Worm (Caenorhabditis elegans) whole organism, young adult: ENCODE data around the gene Y39G8B.7.
"Not testable (repeated sequence)": the region's sequence is repeated elsewhere in the genome, so short reads cannot be mapped to it uniquely, and the experiment has no call there.

Experiments used
- C06A6.2 ChIP-seq: fragments of 200-800 bp; sonication (Bioruptor generic); conservative IDR thresholded peaks from 2 replicates; pipeline ENCODE4 v1.3.6; 2022; ENCODE audit warnings: missing genetic modification characterization, missing compliant biosample characterization
- F23B12.7 ChIP-seq: sonication (generic microtip); optimal IDR thresholded peaks from 2 replicates; lab custom pipeline; 2017; ENCODE audit warnings: missing genetic modification characterization, mild to moderate bottlenecking, missing compliant biosample characterization, antibody characterized with exemption, moderate library complexity; ENCODE audit not compliant: insufficient read depth
- F39B2.1 ChIP-seq: fragments of 200-800 bp; sonication (Bioruptor generic); IDR thresholded peaks from 2 replicates; pipeline ENCODE4 v1.3.6; 2022; ENCODE audit warnings: missing genetic modification reagents, missing genetic modification characterization, missing compliant biosample characterization
- Y56A3A.18 ChIP-seq: fragments of 200-800 bp; sonication (Bioruptor generic); IDR thresholded peaks from 2 replicates; pipeline ENCODE4 v1.3.6; 2022; ENCODE audit warnings: missing genetic modification reagents, missing genetic modification characterization, missing compliant biosample characterization
- Y67H2A.10 ChIP-seq: fragments of 200-800 bp; sonication (Bioruptor generic); conservative IDR thresholded peaks from 2 replicates; pipeline ENCODE4 v1.3.6; 2022; ENCODE audit warnings: missing genetic modification reagents, missing genetic modification characterization, missing compliant biosample characterization
- ZK185.1 ChIP-seq: sonication (generic microtip); optimal IDR thresholded peaks from 2 replicates; lab custom pipeline; 2016; ENCODE audit warnings: mild to moderate bottlenecking, missing genetic modification characterization, missing compliant biosample characterization; ENCODE audit not compliant: poor library complexity, severe bottlenecking
- atf-7 ChIP-seq: sonication (generic microtip); optimal IDR thresholded peaks from 2 replicates; lab custom pipeline; 2017; ENCODE audit warnings: mild to moderate bottlenecking, missing genetic modification characterization, missing compliant biosample characterization
- cebp-1 ChIP-seq, 2 experiments: fragments of 200-800 bp in 1 of 2; sonication (Bioruptor generic) in 1 of 2; sonication (generic microtip) in 1 of 2; IDR thresholded peaks in 1 of 2; optimal IDR thresholded peaks in 1 of 2; 2 replicates each; pipeline versions ENCODE4 v1.3.6 to Lab custom; 2017 to 2022; ENCODE audit warnings: missing compliant biosample characterization in 2 of 2, missing genetic modification characterization in 2 of 2, mild to moderate bottlenecking in 1 of 2, missing genetic modification reagents in 1 of 2, moderate library complexity in 1 of 2
- cebp-2 ChIP-seq: fragments of 200-800 bp; sonication (Bioruptor generic); IDR thresholded peaks from 2 replicates; pipeline ENCODE4 v1.3.6; 2022; ENCODE audit warnings: missing genetic modification characterization, missing compliant biosample characterization
- ceh-40 ChIP-seq: fragments of 200-800 bp; sonication (Bioruptor generic); IDR thresholded peaks from 2 replicates; pipeline ENCODE4 v1.3.6; 2022; ENCODE audit warnings: missing genetic modification characterization, missing compliant biosample characterization
- ceh-58 ChIP-seq: fragments of 200-800 bp; sonication (Bioruptor generic); IDR thresholded peaks from 2 replicates; pipeline ENCODE4 v1.3.6; 2022; ENCODE audit warnings: missing genetic modification characterization, missing compliant biosample characterization
- dpl-1 ChIP-seq: fragments of 150-350 bp; optimal IDR thresholded peaks from 2 replicates; lab custom pipeline; 2014; ENCODE audit warnings: missing biosample characterization, missing genetic modification reagents, missing genetic modification characterization
- efl-1 ChIP-seq: fragments of 150-350 bp; optimal IDR thresholded peaks from 2 replicates; lab custom pipeline; 2014; ENCODE audit warnings: missing biosample characterization, missing genetic modification reagents, missing genetic modification characterization
- ets-4 ChIP-seq: fragments of 200-800 bp; sonication (Bioruptor generic); optimal IDR thresholded peaks from 2 replicates; lab custom pipeline; 2018; ENCODE audit warnings: mild to moderate bottlenecking, missing genetic modification characterization, missing compliant biosample characterization
- hlh-26 ChIP-seq: fragments of 200-800 bp; sonication (Bioruptor generic); conservative IDR thresholded peaks from 2 replicates; pipeline ENCODE4 v1.3.6; 2022; ENCODE audit warnings: missing genetic modification reagents, missing genetic modification characterization, missing compliant biosample characterization
- hrde-1 ChIP-seq: sonication (generic microtip); optimal IDR thresholded peaks from 2 replicates; lab custom pipeline; 2016; ENCODE audit warnings: missing genetic modification characterization, mild to moderate bottlenecking, missing compliant biosample characterization, moderate library complexity, missing genotype, missing genetic modification reagents, borderline replicate concordance
- hsf-1 ChIP-seq: fragments of 200-800 bp; sonication (Bioruptor generic); IDR thresholded peaks from 2 replicates; pipeline ENCODE4 v1.3.6; 2022; ENCODE audit warnings: missing genetic modification reagents, missing genetic modification characterization, missing compliant biosample characterization
- lin-26 ChIP-seq: fragments of 200-800 bp; sonication (Bioruptor generic); IDR thresholded peaks from 2 replicates; pipeline ENCODE4 v1.3.6; 2022; ENCODE audit warnings: missing genetic modification reagents, missing genetic modification characterization, missing compliant biosample characterization
- mes-4 ChIP-seq: sonication (generic microtip); optimal IDR thresholded peaks from 2 replicates; lab custom pipeline; 2016; ENCODE audit warnings: missing genotype, missing genetic modification characterization, missing compliant biosample characterization
- mxl-1 ChIP-seq: sonication (generic microtip); optimal IDR thresholded peaks from 2 replicates; lab custom pipeline; 2016; ENCODE audit warnings: missing genetic modification characterization, missing compliant biosample characterization
- nfya-1 ChIP-seq: sonication (generic microtip); optimal IDR thresholded peaks from 2 replicates; lab custom pipeline; 2017; ENCODE audit warnings: antibody characterized with exemption, missing compliant biosample characterization, missing genetic modification characterization, borderline replicate concordance; ENCODE audit not compliant: insufficient read depth
- nhr-179 ChIP-seq: sonication (generic microtip); optimal IDR thresholded peaks from 2 replicates; lab custom pipeline; 2016; ENCODE audit warnings: mild to moderate bottlenecking, missing genetic modification characterization, missing compliant biosample characterization
- nhr-27 ChIP-seq: fragments of 200-800 bp; sonication (Bioruptor generic); optimal IDR thresholded peaks from 2 replicates; lab custom pipeline; 2018; ENCODE audit warnings: mild to moderate bottlenecking, missing genetic modification characterization, moderate library complexity, missing compliant biosample characterization
- pha-4 ChIP-seq: fragments of 150-350 bp; sonication (generic microtip); optimal IDR thresholded peaks from 2 replicates; lab custom pipeline; 2014; ENCODE audit warnings: missing biosample characterization, missing genetic modification reagents, missing genetic modification characterization
- snpc-4 ChIP-seq, 5 experiments: fragments of 150-350 bp in 1 of 5; sonication (generic microtip) in 4 of 5; optimal IDR thresholded peaks; 2 replicates each; lab custom pipeline; 2014 to 2018; ENCODE audit warnings: missing genetic modification characterization in 5 of 5, missing biosample characterization in 3 of 5, antibody characterized with exemption in 2 of 5, mild to moderate bottlenecking in 2 of 5, missing compliant biosample characterization in 2 of 5, missing genotype in 2 of 5, moderate library complexity in 2 of 5, missing genetic modification reagents in 1 of 5
- somi-1 ChIP-seq: fragments of 200-800 bp; sonication (Bioruptor generic); optimal IDR thresholded peaks from 2 replicates; lab custom pipeline; 2018; ENCODE audit warnings: mild to moderate bottlenecking, missing genetic modification characterization, missing compliant biosample characterization
- zim-3 ChIP-seq: sonication (generic microtip); optimal IDR thresholded peaks from 2 replicates; lab custom pipeline; 2017; ENCODE audit warnings: mild to moderate bottlenecking, missing genetic modification characterization, moderate library complexity, missing compliant biosample characterization
- ztf-22 ChIP-seq: fragments of 200-800 bp; sonication (Bioruptor generic); optimal IDR thresholded peaks from 2 replicates; lab custom pipeline; 2018; ENCODE audit warnings: mild to moderate bottlenecking, missing genetic modification characterization, moderate library complexity, missing compliant biosample characterization
- ztf-25 ChIP-seq: fragments of 200-800 bp; sonication (Bioruptor generic); IDR thresholded peaks from 2 replicates; pipeline ENCODE4 v1.3.6; 2022; ENCODE audit warnings: missing genetic modification reagents, missing genetic modification characterization, missing compliant biosample characterization
- ztf-26 ChIP-seq: sonication (generic microtip); optimal IDR thresholded peaks from 2 replicates; lab custom pipeline; 2017; ENCODE audit warnings: missing genetic modification characterization, missing compliant biosample characterization
- ztf-28 ChIP-seq: fragments of 200-800 bp; sonication (Bioruptor generic); IDR thresholded peaks from 2 replicates; pipeline ENCODE4 v1.3.6; 2022; ENCODE audit warnings: missing genetic modification reagents, missing genetic modification characterization, missing compliant biosample characterization
- ztf-6 ChIP-seq: fragments of 200-800 bp; sonication (Bioruptor generic); IDR thresholded peaks from 2 replicates; pipeline ENCODE4 v1.3.6; 2022; ENCODE audit warnings: missing genetic modification reagents, missing genetic modification characterization, missing compliant biosample characterization

Gene Y39G8B.7

DNA sequence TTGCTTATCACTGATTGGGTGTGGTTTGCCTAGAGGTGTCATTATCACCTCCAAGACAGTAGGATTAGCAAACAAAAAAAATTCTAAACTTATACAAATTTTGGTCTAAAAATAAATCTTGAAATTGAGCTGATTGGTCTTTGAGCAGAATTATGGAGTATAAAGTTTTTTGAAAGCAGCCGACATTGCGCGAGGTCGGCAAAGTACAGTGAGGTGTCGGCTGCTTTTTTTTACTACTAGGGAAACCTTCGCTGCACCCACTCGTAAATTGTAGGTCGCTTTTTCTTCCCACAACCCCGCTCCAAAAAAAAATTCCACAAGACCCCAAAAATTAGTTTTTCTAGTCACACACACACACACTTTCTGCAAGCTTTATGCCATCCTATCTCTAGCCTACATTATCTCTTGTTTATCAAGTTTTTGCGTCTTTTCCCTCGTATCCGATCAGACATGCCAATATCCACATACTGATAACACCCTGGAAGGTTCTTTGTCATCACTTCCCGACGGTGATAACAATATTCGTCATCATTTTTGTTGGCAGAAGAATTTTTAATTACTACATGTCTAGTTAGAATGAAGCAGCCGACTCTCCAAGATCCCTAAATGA is 9.1 kb upstream of the Y39G8B.7 start:
- TF ChIP-seq dpl-1 (no peak), snpc-4 (GFP tag; optimal IDR thresholded peaks at IDR 0.05; lab: Kevin White, UChicago) (no peak), snpc-4 (tag; optimal IDR thresholded peaks at IDR 0.05; lab: Kevin White, UChicago) (peak in 3 of 4 experiments; percentile 74 to 78 (median 76))
- TF ChIP-seq, all 124 proteins: peak for 1

DNA sequence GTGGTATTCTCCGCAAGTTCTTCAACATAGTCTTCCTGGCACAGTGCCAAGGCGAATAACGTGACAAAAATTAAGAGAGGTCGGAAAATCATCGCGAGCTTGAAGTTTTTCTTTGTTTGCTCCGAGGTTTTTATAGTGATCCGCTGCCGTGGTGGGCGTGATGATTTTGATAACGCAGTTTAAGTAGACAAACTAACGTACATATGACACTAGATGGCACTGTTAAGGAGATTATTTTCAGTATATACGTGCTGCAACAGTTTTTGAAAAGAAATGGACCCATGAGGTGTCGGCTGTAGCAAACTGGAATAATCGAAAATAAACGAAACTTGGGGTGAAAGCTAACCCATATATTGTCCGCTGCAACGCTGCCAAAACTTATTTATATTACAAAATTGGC is 7.4 kb upstream of the Y39G8B.7 start, which contains the start of gene F01D5.5:
TSS of gene F01D5.5 (minus strand) at position 101 of the 400 bp plus-strand sequence.
- no peak for TF ChIP-seq ets-4 (GFP tag; lab: Kevin White, UChicago)
- TF ChIP-seq ceh-58: no peak
- no peak for TF ChIP-seq mes-4 (tag; lab: Kevin White, UChicago)
- TF ChIP-seq F39B2.1 (GFP tag; lab: Robert Waterston, UW): no peak
- TF ChIP-seq ztf-28: no peak
- TF ChIP-seq somi-1 (GFP tag; lab: Kevin White, UChicago): no peak
- no peak for TF ChIP-seq Y56A3A.18
- TF ChIP-seq nhr-27 (tag; lab: Kevin White, UChicago): no peak
- no peak for TF ChIP-seq efl-1 (GFP tag; lab: Kevin White, UChicago)
- TF ChIP-seq ZK185.1: no peak
- TF ChIP-seq pha-4 (tag; lab: Kevin White, UChicago): no peak
- TF ChIP-seq ztf-6: no peak
- TF ChIP-seq C06A6.2 (GFP tag; lab: Robert Waterston, UW): no peak
- no peak for TF ChIP-seq atf-7
- TF ChIP-seq ztf-26 (tag; lab: Kevin White, UChicago): no peak
- no peak for TF ChIP-seq nfya-1 (tag; lab: Kevin White, UChicago)
- TF ChIP-seq F23B12.7 (tag; lab: Kevin White, UChicago): no peak
- no peak for TF ChIP-seq cebp-2 (GFP tag; lab: Robert Waterston, UW)

DNA sequence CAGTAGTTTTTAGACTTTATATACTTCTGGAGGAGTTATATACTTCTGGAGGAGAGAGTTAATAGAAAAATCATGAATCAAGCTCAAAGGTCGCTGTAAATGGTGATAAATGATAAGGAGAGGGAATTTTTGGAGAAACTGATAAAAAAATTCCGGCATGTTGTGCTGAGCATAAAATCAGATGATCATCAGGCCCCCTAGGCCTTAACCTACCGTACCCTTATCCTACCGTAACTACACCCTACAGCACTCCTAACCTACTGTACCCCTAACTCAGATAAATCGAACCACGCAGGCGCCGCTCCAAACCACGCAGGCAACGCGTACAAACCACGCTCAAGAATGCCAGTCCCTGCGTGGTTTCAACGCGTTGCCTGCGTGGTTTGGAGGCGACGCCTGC is 5.2 kb upstream of the Y39G8B.7 start, which contains the start of gene F01D5.3:
TSS of gene F01D5.3 (minus strand) at position 101 of the 400 bp plus-strand sequence.
- not testable (repeated sequence) for TF ChIP-seq snpc-4 (GFP tag; optimal IDR thresholded peaks at IDR 0.05; lab: Kevin White, UChicago); snpc-4 (tag; optimal IDR thresholded peaks at IDR 0.05; lab: Kevin White, UChicago); cebp-1 (GFP tag; IDR thresholded peaks at IDR 0.05; lab: Robert Waterston, UW); cebp-1 (tag; optimal IDR thresholded peaks at IDR 0.05; lab: Kevin White, UChicago); lin-26

DNA sequence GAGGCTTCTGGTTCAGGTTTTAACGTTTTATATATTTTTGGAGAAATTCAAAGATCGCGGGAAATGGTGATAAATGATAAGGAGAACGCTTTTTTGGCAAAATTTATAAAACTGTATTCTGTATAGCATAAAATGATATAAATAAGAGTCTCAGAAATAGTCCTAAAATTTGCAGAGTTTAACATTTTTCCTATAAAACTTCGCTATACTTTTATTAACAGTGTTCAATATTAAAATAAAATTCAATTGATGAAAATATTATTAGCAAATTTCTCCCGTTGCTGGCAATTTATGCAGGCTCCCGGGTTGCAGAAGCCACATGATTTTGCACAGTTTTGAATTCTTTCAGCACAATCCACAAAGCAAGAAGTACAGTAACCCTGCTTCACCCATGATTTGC is 4.1 kb upstream of the Y39G8B.7 start, which contains the start of gene F01D5.2:
TSS of gene F01D5.2 (minus strand) at position 101 of the 400 bp plus-strand sequence.
- TF ChIP-seq zim-3 (tag; lab: Kevin White, UChicago) (no peak), mxl-1 (no peak), ztf-22 (GFP tag; lab: Kevin White, UChicago) (no peak), hsf-1 (no peak), efl-1 (GFP tag; lab: Kevin White, UChicago) (no peak), ceh-40 (no peak), hlh-26 (no peak), nhr-27 (tag; lab: Kevin White, UChicago) (no peak), Y67H2A.10 (GFP tag; lab: Robert Waterston, UW) (no peak), nhr-179 (no peak), ztf-25 (GFP tag; lab: Robert Waterston, UW) (no peak), hrde-1 (tag; lab: Kevin White, UChicago) (no peak)
